Worm (Caenorhabditis elegans) whole organism, L1 larva: ENCODE results near the gene F15B9.8.

Experiments used
- ceh-82 ChIP-seq, 3 experiments: fragments of 150-350 bp in 1 of 3; sonication (generic microtip) in 2 of 3; optimal IDR thresholded peaks; 2 replicates each; lab custom pipeline; 2014 to 2017; ENCODE audit warnings: missing biosample characterization in 3 of 3, missing genetic modification characterization in 3 of 3
- hlh-4 ChIP-seq: sonication (generic microtip); optimal IDR thresholded peaks from 2 replicates; lab custom pipeline; 2016; ENCODE audit warnings: mild to moderate bottlenecking, missing genetic modification characterization, missing compliant biosample characterization
- nhr-11 ChIP-seq: fragments of 150-350 bp; optimal IDR thresholded peaks from 2 replicates; lab custom pipeline; 2014; ENCODE audit warnings: missing biosample characterization, missing genetic modification characterization
- nhr-237 ChIP-seq: fragments of 150-350 bp; optimal IDR thresholded peaks from 2 replicates; lab custom pipeline; 2014; ENCODE audit warnings: missing biosample characterization, missing genetic modification characterization
- tbx-2 ChIP-seq: sonication (generic microtip); optimal IDR thresholded peaks from 2 replicates; lab custom pipeline; 2016; ENCODE audit warnings: missing genetic modification characterization, missing compliant biosample characterization
- zip-4 ChIP-seq: fragments of 200-800 bp; sonication (Bioruptor generic); optimal IDR thresholded peaks from 2 replicates; lab custom pipeline; 2018; ENCODE audit warnings: mild to moderate bottlenecking, missing genetic modification characterization, moderate library complexity, missing compliant biosample characterization

ce11 chrV:12954261-12954660, 34.1 kb upstream of the F15B9.8 start:
- no peak for TF ChIP-seq hlh-4
- TF ChIP-seq nhr-237 (tag; lab: Kevin White, UChicago): no peak
- no peak for TF ChIP-seq ceh-82 (tag; optimal IDR thresholded peaks at IDR 0.05; lab: Kevin White, UChicago)
- TF ChIP-seq nhr-11 (tag; lab: Kevin White, UChicago): no peak
- TF ChIP-seq tbx-2 (tag; lab: Kevin White, UChicago): no peak
- no peak for TF ChIP-seq zip-4 (GFP tag; lab: Kevin White, UChicago)
